Fruit fly (Drosophila melanogaster) whole organism, embryonic: ENCODE data around the gene CG32487.

Experiments
- Asciz ChIP-seq: fragments of 200-800 bp; sonication (Bioruptor generic); optimal IDR thresholded peaks from 2 replicates; lab custom pipeline; 2017; ENCODE audit warnings: missing biosample characterization, mild to moderate bottlenecking, missing genetic modification characterization, missing genetic modification reagents
- Atf-2 ChIP-seq: fragments of 200-800 bp; sonication (Bioruptor generic); optimal IDR thresholded peaks from 2 replicates; lab custom pipeline; 2016; ENCODE audit warnings: missing biosample characterization, missing genetic modification characterization
- Bgb ChIP-seq: fragments of 200-800 bp; sonication (Bioruptor generic); IDR thresholded peaks from 2 replicates; pipeline ENCODE4 v1.3.6; 2022; ENCODE audit warnings: missing biosample characterization, missing genetic modification characterization; ENCODE audit not compliant: partially characterized antibody
- Blimp-1 ChIP-seq: fragments of 200-800 bp; sonication (Bioruptor generic); optimal IDR thresholded peaks from 3 replicates; lab custom pipeline; 2018; ENCODE audit warnings: missing biosample characterization, missing genetic modification characterization, mild to moderate bottlenecking, moderate library complexity, missing genetic modification reagents
- C15 ChIP-seq: fragments of 200-800 bp; sonication (Bioruptor generic); IDR thresholded peaks from 3 replicates; pipeline ENCODE4 v1.3.6; 2022; ENCODE audit warnings: missing biosample characterization, missing genetic modification characterization
- CG10147 ChIP-seq: fragments of 200-800 bp; sonication (Bioruptor generic); optimal IDR thresholded peaks from 2 replicates; lab custom pipeline; 2019; ENCODE audit warnings: missing biosample characterization, mild to moderate bottlenecking, missing genetic modification characterization, moderate library complexity
- CG12155 ChIP-seq: fragments of 200-800 bp; sonication (Bioruptor generic); optimal IDR thresholded peaks from 3 replicates; lab custom pipeline; 2016; ENCODE audit warnings: missing biosample characterization, missing genetic modification characterization
- CG12299 ChIP-seq: fragments of 200-800 bp; sonication (Bioruptor generic); optimal IDR thresholded peaks from 2 replicates; lab custom pipeline; 2018; ENCODE audit warnings: missing biosample characterization, mild to moderate bottlenecking, missing genetic modification characterization
- CG13894 ChIP-seq: fragments of 200-800 bp; sonication (Bioruptor generic); optimal IDR thresholded peaks from 3 replicates; lab custom pipeline; 2018; ENCODE audit warnings: missing biosample characterization, mild to moderate bottlenecking, missing genetic modification characterization, moderate library complexity
- CG16779 ChIP-seq: fragments of 200-800 bp; sonication (Bioruptor generic); IDR thresholded peaks from 2 replicates; pipeline ENCODE4 v1.3.6; 2022; ENCODE audit warnings: missing biosample characterization, missing genetic modification characterization
- CG16813 ChIP-seq: fragments of 200-800 bp; sonication (Bioruptor generic); IDR thresholded peaks from 3 replicates; pipeline ENCODE4 v1.3.6; 2022; ENCODE audit warnings: missing biosample characterization, missing genetic modification characterization; ENCODE audit not compliant: partially characterized antibody
- CG30020 ChIP-seq: fragments of 200-800 bp; optimal IDR thresholded peaks from 2 replicates; lab custom pipeline; 2019; ENCODE audit warnings: missing biosample characterization, mild to moderate bottlenecking, missing genetic modification characterization, moderate library complexity
- CG34422 ChIP-seq: fragments of 200-800 bp; sonication (Bioruptor generic); IDR thresholded peaks from 3 replicates; pipeline ENCODE4 v1.3.6; 2022; ENCODE audit warnings: missing biosample characterization, missing genetic modification characterization
- CG42726 ChIP-seq: fragments of 200-800 bp; sonication (Bioruptor generic); IDR thresholded peaks from 2 replicates; pipeline ENCODE4 v1.3.6; 2022; ENCODE audit warnings: missing biosample characterization, missing genetic modification characterization; ENCODE audit not compliant: partially characterized antibody
- CG4328 ChIP-seq: fragments of 200-800 bp; sonication (Bioruptor generic); optimal IDR thresholded peaks from 3 replicates; lab custom pipeline; 2017; ENCODE audit warnings: missing biosample characterization, missing genetic modification reagents, missing genetic modification characterization
- CG7745 ChIP-seq: fragments of 200-800 bp; sonication (Bioruptor generic); optimal IDR thresholded peaks from 2 replicates; lab custom pipeline; 2018; ENCODE audit warnings: missing biosample characterization, mild to moderate bottlenecking, missing genetic modification characterization, moderate library complexity
- CG8281 ChIP-seq: fragments of 200-800 bp; sonication (Bioruptor generic); optimal IDR thresholded peaks from 2 replicates; lab custom pipeline; 2018; ENCODE audit warnings: missing biosample characterization, mild to moderate bottlenecking, missing genetic modification characterization, moderate library complexity
- CG8388 ChIP-seq: fragments of 200-800 bp; sonication (Bioruptor generic); optimal IDR thresholded peaks from 2 replicates; lab custom pipeline; 2019; ENCODE audit warnings: missing biosample characterization, mild to moderate bottlenecking, missing genetic modification characterization, moderate library complexity
- CG8478 ChIP-seq: fragments of >200 bp; optimal IDR thresholded peaks from 2 replicates; lab custom pipeline; 2018
- CHES-1-like ChIP-seq: fragments of 200-800 bp; sonication (Bioruptor generic); optimal IDR thresholded peaks from 2 replicates; lab custom pipeline; 2016; ENCODE audit warnings: missing biosample characterization, missing genetic modification characterization
- Deaf1 ChIP-seq: fragments of 200-800 bp; optimal IDR thresholded peaks from 3 replicates; lab custom pipeline; 2019; ENCODE audit warnings: missing biosample characterization, mild to moderate bottlenecking, missing genetic modification characterization, moderate library complexity
- Dek ChIP-seq: fragments of 200-800 bp; sonication (Bioruptor generic); optimal IDR thresholded peaks from 3 replicates; lab custom pipeline; 2019; ENCODE audit warnings: missing biosample characterization, mild to moderate bottlenecking, missing genetic modification characterization, moderate library complexity
- Dll ChIP-seq: fragments of 200-800 bp; sonication (Bioruptor generic); IDR thresholded peaks from 4 replicates; pipeline ENCODE4 v1.3.6; 2022; ENCODE audit warnings: missing biosample characterization, missing genetic modification characterization; ENCODE audit not compliant: partially characterized antibody
- Fer3 ChIP-seq: fragments of 200-800 bp; sonication (Bioruptor generic); optimal IDR thresholded peaks from 2 replicates; lab custom pipeline; 2018; ENCODE audit warnings: missing biosample characterization, mild to moderate bottlenecking, missing genetic modification characterization, moderate library complexity
- Gug ChIP-seq: fragments of 200-800 bp; sonication (Bioruptor generic); IDR thresholded peaks from 4 replicates; pipeline ENCODE4 v1.3.6; 2022; ENCODE audit warnings: missing biosample characterization, missing genetic modification characterization
- HHEX ChIP-seq: fragments of 200-800 bp; sonication (Bioruptor generic); optimal IDR thresholded peaks from 3 replicates; lab custom pipeline; 2017; ENCODE audit warnings: missing biosample characterization, mild to moderate bottlenecking, missing genetic modification characterization, missing genetic modification reagents
- MESR4 ChIP-seq: fragments of 200-800 bp; sonication (Bioruptor generic); optimal IDR thresholded peaks from 2 replicates; lab custom pipeline; 2018; ENCODE audit warnings: missing biosample characterization, mild to moderate bottlenecking, missing genetic modification characterization, moderate library complexity
- PHDP ChIP-seq: fragments of 200-800 bp; sonication (Bioruptor generic); optimal IDR thresholded peaks from 3 replicates; lab custom pipeline; 2018; ENCODE audit warnings: missing biosample characterization, mild to moderate bottlenecking, missing genetic modification characterization, moderate library complexity
- Pdp1 ChIP-seq, 2 experiments: fragments of 200-800 bp; sonication (Bioruptor generic); optimal IDR thresholded peaks; 3 replicates each; lab custom pipeline; 2016; ENCODE audit warnings: missing biosample characterization in 2 of 2, missing genetic modification characterization in 2 of 2, mild to moderate bottlenecking in 1 of 2, moderate library complexity in 1 of 2
- Scr ChIP-seq: fragments of 200-800 bp; sonication (Bioruptor generic); IDR thresholded peaks from 2 replicates; pipeline ENCODE4 v1.3.6; 2022; ENCODE audit warnings: missing biosample characterization, missing genetic modification characterization; ENCODE audit not compliant: partially characterized antibody
- al ChIP-seq: fragments of 200-800 bp; sonication (Bioruptor generic); IDR thresholded peaks from 2 replicates; pipeline ENCODE4 v1.3.6; 2022; ENCODE audit warnings: missing biosample characterization, missing genetic modification characterization
- az2 ChIP-seq: fragments of 200-800 bp; sonication (Bioruptor generic); optimal IDR thresholded peaks from 3 replicates; lab custom pipeline; 2016; ENCODE audit warnings: missing biosample characterization, missing genetic modification characterization
- cwo ChIP-seq: fragments of 200-800 bp; sonication (Bioruptor generic); optimal IDR thresholded peaks from 3 replicates; lab custom pipeline; 2017; ENCODE audit warnings: missing biosample characterization, missing genetic modification characterization, mild to moderate bottlenecking, moderate library complexity, missing genetic modification reagents
- dan ChIP-seq: fragments of 200-800 bp; sonication (Bioruptor generic); IDR thresholded peaks from 2 replicates; pipeline ENCODE4 v1.3.6; 2022; ENCODE audit warnings: missing biosample characterization, missing genetic modification characterization
- gt ChIP-seq: fragments of 200-800 bp; sonication (Bioruptor generic); IDR thresholded peaks from 2 replicates; pipeline ENCODE4 v1.3.6; 2022; ENCODE audit warnings: missing biosample characterization, missing genetic modification characterization
- hb ChIP-seq: fragments of 200-800 bp; sonication (Bioruptor generic); IDR thresholded peaks from 3 replicates; pipeline ENCODE4 v1.3.6; 2022; ENCODE audit warnings: missing biosample characterization, missing genetic modification characterization; ENCODE audit not compliant: partially characterized antibody
- insv ChIP-seq, 2 experiments: fragments of 200-800 bp; sonication (Bioruptor generic); optimal IDR thresholded peaks; 3 replicates each; lab custom pipeline; 2016 to 2018; ENCODE audit warnings: missing biosample characterization in 2 of 2, missing genetic modification characterization in 2 of 2
- kay ChIP-seq: fragments of 200-800 bp; sonication (Bioruptor generic); optimal IDR thresholded peaks from 2 replicates; lab custom pipeline; 2016; ENCODE audit warnings: missing biosample characterization, missing genetic modification characterization
- kni ChIP-seq: fragments of 200-800 bp; sonication (Bioruptor generic); optimal IDR thresholded peaks from 3 replicates; lab custom pipeline; 2017; ENCODE audit warnings: mild to moderate bottlenecking, missing biosample characterization, missing genetic modification reagents, missing genetic modification characterization
- lbe ChIP-seq: fragments of 200-800 bp; sonication (Bioruptor generic); optimal IDR thresholded peaks from 2 replicates; lab custom pipeline; 2016; ENCODE audit warnings: missing biosample characterization, mild to moderate bottlenecking, missing genetic modification characterization
- mirr ChIP-seq: fragments of 200-800 bp; sonication (Bioruptor generic); optimal IDR thresholded peaks from 3 replicates; lab custom pipeline; 2018; ENCODE audit warnings: missing biosample characterization, mild to moderate bottlenecking, missing genetic modification characterization
- mld ChIP-seq: fragments of 200-800 bp; sonication (Bioruptor generic); IDR thresholded peaks from 3 replicates; pipeline ENCODE4 v1.3.6; 2022; ENCODE audit warnings: missing biosample characterization, missing genetic modification characterization; ENCODE audit not compliant: partially characterized antibody
- rib ChIP-seq: fragments of 200-800 bp; sonication (Bioruptor generic); IDR thresholded peaks from 2 replicates; pipeline ENCODE4 v1.3.6; 2022; ENCODE audit warnings: missing biosample characterization, missing genetic modification characterization
- slou ChIP-seq: fragments of 200-800 bp; sonication (Bioruptor generic); optimal IDR thresholded peaks from 3 replicates; lab custom pipeline; 2016; ENCODE audit warnings: missing biosample characterization, missing genetic modification characterization
- stwl ChIP-seq: fragments of 200-800 bp; sonication (Bioruptor generic); optimal IDR thresholded peaks from 3 replicates; lab custom pipeline; 2018; ENCODE audit warnings: missing biosample characterization, mild to moderate bottlenecking, missing genetic modification characterization, moderate library complexity
- z ChIP-seq: fragments of 200-800 bp; sonication (Bioruptor generic); IDR thresholded peaks from 3 replicates; pipeline ENCODE4 v1.3.6; 2022; ENCODE audit warnings: missing biosample characterization, missing genetic modification characterization
- zfh2 ChIP-seq: fragments of 200-800 bp; sonication (Bioruptor generic); optimal IDR thresholded peaks from 2 replicates; lab custom pipeline; 2016; ENCODE audit warnings: missing biosample characterization, missing genetic modification characterization

CG32487 gene

dm6 chr3L:3052110-3052871 is 35.2 kb upstream of the CG32487 start, which contains the start of gene CG1271 (continued):
- 0 out of 3 replicates have a peak, but pooled peaks have one; percentile 28 for TF ChIP-seq mld (GFP tag; lab: Robert Waterston, UW)
- peak; percentile 71 for TF ChIP-seq CHES-1-like (GFP tag; lab: Kevin White, UChicago)
- 0 out of 3 replicates have a peak, but pooled peaks have one; percentile 45 for TF ChIP-seq C15 (GFP tag; lab: Robert Waterston, UW)
- peak; percentile 61 to 68 for TF ChIP-seq Pdp1 (GFP tag; optimal IDR thresholded peaks at IDR 0.05; lab: Kevin White, UChicago)
- TF ChIP-seq CG42726: no peak
- peak; percentile 23 for TF ChIP-seq CG8281
- TF ChIP-seq Bgb: no peak
- TF ChIP-seq CG7745: no peak
- TF ChIP-seq lbe (GFP tag; lab: Kevin White, UChicago): peak; percentile 1
- TF ChIP-seq mirr (GFP tag; lab: Kevin White, UChicago): peak; percentile 74
- peak; percentile 65 for TF ChIP-seq kay (GFP tag; lab: Kevin White, UChicago)
- TF ChIP-seq Gug (GFP tag; lab: Robert Waterston, UW): peak; percentile 39; the same call in 1 of the 4 replicates
- peak; percentile 51 for TF ChIP-seq HHEX (GFP tag; lab: Kevin White, UChicago)
- peak; percentile 41 for TF ChIP-seq az2
- TF ChIP-seq CG13894: peak; percentile 70
- peak; percentile 72 for TF ChIP-seq CG10147 (GFP tag; lab: Kevin White, UChicago)
- TF ChIP-seq CG16813 (GFP tag; lab: Robert Waterston, UW): peak; percentile 44; the same call in 2 of the 3 replicates
- TF ChIP-seq PHDP: peak; percentile 42
- no peak for TF ChIP-seq CG16779 (GFP tag; lab: Robert Waterston, UW)
- peak; percentile 49; the same call in 1 of the 2 replicates for TF ChIP-seq al (GFP tag; lab: Robert Waterston, UW)
- TF ChIP-seq CG30020 (tag; lab: Kevin White, UChicago): peak; percentile 28
- no peak for TF ChIP-seq MESR4
- TF ChIP-seq slou: peak; percentile 24
- TF ChIP-seq CG34422 (GFP tag; lab: Robert Waterston, UW): 0 out of 3 replicates have a peak, but pooled peaks have one; percentile 55
- TF ChIP-seq zfh2: peak; percentile 83
- TF ChIP-seq insv (GFP tag; optimal IDR thresholded peaks at IDR 0.05; lab: Kevin White, UChicago): peak in 1 of 2 experiments; percentile 21
- TF ChIP-seq kni (GFP tag; lab: Kevin White, UChicago): peak; percentile 93
- TF ChIP-seq dan (GFP tag; lab: Robert Waterston, UW): no peak
- peak; percentile 43 for TF ChIP-seq CG4328 (GFP tag; lab: Kevin White, UChicago)
- peak; percentile 88 for TF ChIP-seq stwl (tag; lab: Kevin White, UChicago)
- no peak for TF ChIP-seq Asciz
- peak; percentile 52 for TF ChIP-seq CG12155 (GFP tag; lab: Kevin White, UChicago)
- TF ChIP-seq cwo (GFP tag; lab: Kevin White, UChicago): peak; percentile 84
- no peak for TF ChIP-seq CG8388 (GFP tag; lab: Kevin White, UChicago)
- peak; percentile 55 for TF ChIP-seq Deaf1
- no peak for TF ChIP-seq hb (GFP tag; lab: Robert Waterston, UW)
- peak; percentile 60 for TF ChIP-seq rib (GFP tag; lab: Robert Waterston, UW)
- peak; percentile 64 for TF ChIP-seq Fer3
- TF ChIP-seq CG8478 (lab: Kevin White, UChicago): no peak
- TF ChIP-seq z (GFP tag; lab: Robert Waterston, UW): no peak
- no peak for TF ChIP-seq gt (GFP tag; lab: Robert Waterston, UW)
- TF ChIP-seq Atf-2 (GFP tag; lab: Kevin White, UChicago): peak; percentile 52
- peak; percentile 12 for TF ChIP-seq Dek (tag; lab: Kevin White, UChicago)
- TF ChIP-seq CG12299 (tag; lab: Kevin White, UChicago): peak; percentile 54
- TF ChIP-seq Dll (GFP tag; lab: Robert Waterston, UW): peak; percentile 40; the same call in 2 of the 4 replicates
- peak; percentile 46 for TF ChIP-seq Blimp-1
- peak; percentile 17; the same call in 1 of the 2 replicates for TF ChIP-seq Scr (GFP tag; lab: Robert Waterston, UW)
